Worm (Caenorhabditis elegans) whole organism, mixed stage, embryonic: ENCODE data around the gene T26A5.8.

Experiments
- M03D4.4 ChIP-seq: sonication (generic microtip); optimal IDR thresholded peaks from 2 replicates; lab custom pipeline; 2017; ENCODE audit warnings: mild to moderate bottlenecking, missing genetic modification characterization, missing compliant biosample characterization
- bed-3 ChIP-seq: fragments of 200-800 bp; sonication (Bioruptor generic); optimal IDR thresholded peaks from 3 replicates; lab custom pipeline; 2018; ENCODE audit warnings: mild to moderate bottlenecking, missing genetic modification characterization, moderate library complexity, missing compliant biosample characterization
- blmp-1 ChIP-seq: fragments of 150-350 bp; optimal IDR thresholded peaks from 2 replicates; lab custom pipeline; 2014; ENCODE audit warnings: missing biosample characterization, missing genetic modification characterization
- ceh-39 ChIP-seq: fragments of 150-350 bp; optimal IDR thresholded peaks from 2 replicates; lab custom pipeline; 2014; ENCODE audit warnings: missing biosample characterization, missing genetic modification characterization
- ceh-43 ChIP-seq: fragments of 200-800 bp; sonication (Bioruptor generic); optimal IDR thresholded peaks from 2 replicates; lab custom pipeline; 2018; ENCODE audit warnings: mild to moderate bottlenecking, missing genetic modification characterization, moderate library complexity, missing compliant biosample characterization
- ceh-83 ChIP-seq: fragments of 200-800 bp; sonication (Bioruptor generic); optimal IDR thresholded peaks from 2 replicates; lab custom pipeline; 2018; ENCODE audit warnings: mild to moderate bottlenecking, missing genetic modification characterization, missing compliant biosample characterization
- ces-1 ChIP-seq: fragments of 150-350 bp; optimal IDR thresholded peaks from 2 replicates; lab custom pipeline; 2014; ENCODE audit warnings: missing biosample characterization, missing genetic modification reagents, missing genetic modification characterization
- cnd-1 ChIP-seq: fragments of 200-800 bp; sonication (Bioruptor generic); optimal IDR thresholded peaks from 2 replicates; lab custom pipeline; 2018; ENCODE audit warnings: mild to moderate bottlenecking, missing genetic modification characterization, missing compliant biosample characterization
- drap-1 ChIP-seq: fragments of 200-800 bp; sonication (Bioruptor generic); optimal IDR thresholded peaks from 3 replicates; lab custom pipeline; 2018; ENCODE audit warnings: mild to moderate bottlenecking, missing genetic modification characterization, missing compliant biosample characterization
- elt-1 ChIP-seq: sonication (generic microtip); optimal IDR thresholded peaks from 2 replicates; lab custom pipeline; 2017; ENCODE audit warnings: missing genetic modification characterization, mild to moderate bottlenecking, missing compliant biosample characterization, antibody characterized with exemption, moderate library complexity, borderline replicate concordance; ENCODE audit not compliant: insufficient read depth
- elt-3 ChIP-seq: fragments of 150-350 bp; optimal IDR thresholded peaks from 2 replicates; lab custom pipeline; 2014; ENCODE audit warnings: missing biosample characterization, missing genetic modification characterization
- flh-1 ChIP-seq: fragments of 200-800 bp; sonication (Bioruptor generic); optimal IDR thresholded peaks from 2 replicates; lab custom pipeline; 2018; ENCODE audit warnings: mild to moderate bottlenecking, missing genetic modification characterization, moderate library complexity, missing compliant biosample characterization
- ham-2 ChIP-seq: fragments of 200-800 bp; sonication (Bioruptor generic); optimal IDR thresholded peaks from 2 replicates; lab custom pipeline; 2018; ENCODE audit warnings: mild to moderate bottlenecking, missing genetic modification characterization, missing compliant biosample characterization
- hlh-1 ChIP-seq: fragments of 150-350 bp; optimal IDR thresholded peaks from 2 replicates; lab custom pipeline; 2014; ENCODE audit warnings: missing biosample characterization, missing genetic modification reagents, missing genetic modification characterization
- lin-13 ChIP-seq: fragments of 150-350 bp; optimal IDR thresholded peaks from 2 replicates; lab custom pipeline; 2014; ENCODE audit warnings: missing biosample characterization, missing genetic modification characterization
- lin-32 ChIP-seq: fragments of 200-800 bp; sonication (Bioruptor generic); optimal IDR thresholded peaks from 2 replicates; lab custom pipeline; 2018; ENCODE audit warnings: mild to moderate bottlenecking, missing genetic modification characterization, missing compliant biosample characterization
- lsy-2 ChIP-seq: fragments of 150-350 bp; optimal IDR thresholded peaks from 2 replicates; lab custom pipeline; 2014; ENCODE audit warnings: missing biosample characterization, missing genetic modification characterization
- mab-5 ChIP-seq: fragments of 150-350 bp; optimal IDR thresholded peaks from 2 replicates; lab custom pipeline; 2014; ENCODE audit warnings: missing biosample characterization, missing genetic modification characterization
- mep-1 ChIP-seq: fragments of 150-350 bp; optimal IDR thresholded peaks from 2 replicates; lab custom pipeline; 2017; ENCODE audit warnings: missing biosample characterization, missing genetic modification reagents, missing genetic modification characterization, inconsistent platforms
- mls-2 ChIP-seq: sonication (generic microtip); optimal IDR thresholded peaks from 2 replicates; lab custom pipeline; 2016; ENCODE audit warnings: mild to moderate bottlenecking, missing genetic modification characterization, moderate library complexity, missing compliant biosample characterization
- nhr-12 ChIP-seq: fragments of 150-350 bp; optimal IDR thresholded peaks from 2 replicates; lab custom pipeline; 2014; ENCODE audit warnings: missing biosample characterization, missing genetic modification characterization
- nhr-2 ChIP-seq: fragments of 150-350 bp; optimal IDR thresholded peaks from 2 replicates; lab custom pipeline; 2014; ENCODE audit warnings: missing biosample characterization, missing genetic modification characterization
- nhr-237 ChIP-seq: fragments of 150-350 bp; optimal IDR thresholded peaks from 2 replicates; lab custom pipeline; 2014; ENCODE audit warnings: missing biosample characterization, missing genetic modification characterization
- nhr-28 ChIP-seq: fragments of 150-350 bp; optimal IDR thresholded peaks from 2 replicates; lab custom pipeline; 2014; ENCODE audit warnings: missing biosample characterization, missing genetic modification characterization
- nhr-76 ChIP-seq: sonication (generic microtip); optimal IDR thresholded peaks from 2 replicates; lab custom pipeline; 2017; ENCODE audit warnings: missing biosample characterization, missing genetic modification characterization
- pha-4 ChIP-seq: fragments of 150-350 bp; optimal IDR thresholded peaks from 2 replicates; lab custom pipeline; 2018; ENCODE audit warnings: missing biosample characterization, missing genetic modification reagents, missing genetic modification characterization
- sem-2 ChIP-seq: fragments of 200-800 bp; sonication (Bioruptor generic); optimal IDR thresholded peaks from 2 replicates; lab custom pipeline; 2018; ENCODE audit warnings: mild to moderate bottlenecking, missing genetic modification characterization, missing compliant biosample characterization
- snpc-4 ChIP-seq: fragments of 150-350 bp; optimal IDR thresholded peaks from 2 replicates; lab custom pipeline; 2014; ENCODE audit warnings: missing biosample characterization, missing genetic modification characterization
- tbx-8 ChIP-seq: fragments of 200-800 bp; sonication (Bioruptor generic); optimal IDR thresholded peaks from 2 replicates; lab custom pipeline; 2018; ENCODE audit warnings: mild to moderate bottlenecking, missing genetic modification characterization, moderate library complexity, missing compliant biosample characterization
- unc-120 ChIP-seq: sonication (generic microtip); optimal IDR thresholded peaks from 2 replicates; lab custom pipeline; 2017; ENCODE audit warnings: missing genetic modification characterization, missing compliant biosample characterization; ENCODE audit not compliant: poor library complexity, severe bottlenecking
- unc-39 ChIP-seq: fragments of 150-350 bp; optimal IDR thresholded peaks from 2 replicates; lab custom pipeline; 2014; ENCODE audit warnings: missing biosample characterization, missing genetic modification characterization
- unc-62 ChIP-seq: fragments of 150-350 bp; optimal IDR thresholded peaks from 2 replicates; lab custom pipeline; 2014; ENCODE audit warnings: missing biosample characterization, missing genetic modification reagents, missing genetic modification characterization
- ztf-11 ChIP-seq: fragments of 150-350 bp; optimal IDR thresholded peaks from 2 replicates; lab custom pipeline; 2014; ENCODE audit warnings: missing biosample characterization, missing genetic modification characterization

T26A5.8 gene

ce11 chrIII:6430834-6431233 is 31.8 kb downstream of the T26A5.8 start, which contains the start of gene popl-1:
Gene popl-1, minus strand, starts transcription at chrIII:6430934.
- TF ChIP-seq bed-3 (GFP tag; lab: Kevin White, UChicago) (no peak), nhr-76 (tag; lab: Kevin White, UChicago) (no peak), nhr-12 (no peak)
- TF ChIP-seq, all 35 proteins: peak for 0

- no peak for TF ChIP-seq mab-5
- no peak for TF ChIP-seq nhr-2 (tag; lab: Kevin White, UChicago)
- TF ChIP-seq ceh-83 (GFP tag; lab: Kevin White, UChicago) = no peak
- TF ChIP-seq ham-2 = no peak
- no peak for TF ChIP-seq ztf-11 (tag; lab: Kevin White, UChicago)
- no peak for TF ChIP-seq unc-62 (GFP tag; lab: Kevin White, UChicago)
- no peak for TF ChIP-seq sem-2 (GFP tag; lab: Kevin White, UChicago)
- no peak for TF ChIP-seq snpc-4 (tag; lab: Kevin White, UChicago)
- TF ChIP-seq elt-1 (tag; lab: Kevin White, UChicago) = no peak
- TF ChIP-seq lin-32 = no peak
- no peak for TF ChIP-seq unc-39
- no peak for TF ChIP-seq pha-4 (tag; lab: Kevin White, UChicago)
- TF ChIP-seq ceh-39 = no peak
- no peak for TF ChIP-seq cnd-1
- TF ChIP-seq bed-3 (GFP tag; lab: Kevin White, UChicago) = no peak
- no peak for TF ChIP-seq M03D4.4
- no peak for TF ChIP-seq blmp-1 (tag; lab: Kevin White, UChicago)
- TF ChIP-seq, all 35 proteins: peak for 0
Measured at ce11 chrIII:6427205-6427604, 35.5 kb downstream of the T26A5.8 start, which contains the start of gene C05D11.8. Gene C05D11.8, minus strand, starts transcription at chrIII:6427305.

- TF ChIP-seq mls-2 (tag; lab: Kevin White, UChicago) (no peak), tbx-8 (GFP tag; lab: Kevin White, UChicago) (no peak), nhr-2 (tag; lab: Kevin White, UChicago) (no peak), nhr-237 (tag; lab: Kevin White, UChicago) (no peak), M03D4.4 (no peak), lsy-2 (tag; lab: Kevin White, UChicago) (no peak)
- TF ChIP-seq, all 35 proteins: peak for 0
Measured at ce11 chrIII:6422721-6423120, 39.9 kb downstream of the T26A5.8 start.

- TF ChIP-seq ztf-11 (tag; lab: Kevin White, UChicago) = no peak
- no peak for TF ChIP-seq ceh-43 (GFP tag; lab: Kevin White, UChicago)
- no peak for TF ChIP-seq elt-1 (tag; lab: Kevin White, UChicago)
- no peak for TF ChIP-seq unc-39
- no peak for TF ChIP-seq sem-2 (GFP tag; lab: Kevin White, UChicago)
- TF ChIP-seq elt-3 (tag; lab: Kevin White, UChicago) = no peak
- TF ChIP-seq M03D4.4 = no peak
- no peak for TF ChIP-seq mep-1
- TF ChIP-seq ceh-39 = no peak
- no peak for TF ChIP-seq nhr-2 (tag; lab: Kevin White, UChicago)
- TF ChIP-seq unc-62 (GFP tag; lab: Kevin White, UChicago) = no peak
- TF ChIP-seq nhr-76 (tag; lab: Kevin White, UChicago) = no peak
- TF ChIP-seq ham-2 = no peak
- no peak for TF ChIP-seq ceh-83 (GFP tag; lab: Kevin White, UChicago)
- TF ChIP-seq lin-13 (tag; lab: Kevin White, UChicago) = no peak
- TF ChIP-seq mab-5 = no peak
- no peak for TF ChIP-seq hlh-1
- TF ChIP-seq, all 35 proteins: peak for 0
Measured at ce11 chrIII:6421973-6422511, 40.6 kb downstream of the T26A5.8 start.

- TF ChIP-seq nhr-12 = peak; percentile 52
- TF ChIP-seq nhr-2 (tag; lab: Kevin White, UChicago) = no peak
Measured at ce11 chrIII:6421473-6421872, 41.2 kb downstream of the T26A5.8 start.

ce11 chrIII:6420995-6421404 is 41.7 kb downstream of the T26A5.8 start:
- no peak for TF ChIP-seq tbx-8 (GFP tag; lab: Kevin White, UChicago)
- TF ChIP-seq elt-1 (tag; lab: Kevin White, UChicago) = peak; percentile 59
- no peak for TF ChIP-seq mls-2 (tag; lab: Kevin White, UChicago)
- TF ChIP-seq nhr-2 (tag; lab: Kevin White, UChicago) = no peak
- TF ChIP-seq ceh-39 = no peak
- TF ChIP-seq nhr-237 (tag; lab: Kevin White, UChicago) = no peak
- TF ChIP-seq unc-62 (GFP tag; lab: Kevin White, UChicago) = peak; percentile 17
- no peak for TF ChIP-seq unc-39
- no peak for TF ChIP-seq flh-1 (GFP tag; lab: Kevin White, UChicago)
- TF ChIP-seq pha-4 (tag; lab: Kevin White, UChicago) = peak; percentile 82
- peak; percentile 45 for TF ChIP-seq unc-120
- TF ChIP-seq snpc-4 (tag; lab: Kevin White, UChicago) = no peak
- TF ChIP-seq ztf-11 (tag; lab: Kevin White, UChicago) = no peak
- no peak for TF ChIP-seq nhr-28
- TF ChIP-seq nhr-76 (tag; lab: Kevin White, UChicago) = no peak
- TF ChIP-seq nhr-12 = no peak
- TF ChIP-seq bed-3 (GFP tag; lab: Kevin White, UChicago) = no peak
- TF ChIP-seq ham-2 = peak; percentile 93
- no peak for TF ChIP-seq elt-3 (tag; lab: Kevin White, UChicago)
- peak; percentile 75 for TF ChIP-seq ces-1 (GFP tag; lab: Kevin White, UChicago)
- TF ChIP-seq lin-32 = no peak
- TF ChIP-seq blmp-1 (tag; lab: Kevin White, UChicago) = no peak
- TF ChIP-seq sem-2 (GFP tag; lab: Kevin White, UChicago) = no peak
- TF ChIP-seq lin-13 (tag; lab: Kevin White, UChicago) = no peak
- TF ChIP-seq mep-1 = peak; percentile 18
- TF ChIP-seq cnd-1 = peak; percentile 61
- TF ChIP-seq lsy-2 (tag; lab: Kevin White, UChicago) = peak; percentile 37
- TF ChIP-seq M03D4.4 = no peak
- no peak for TF ChIP-seq mab-5
- TF ChIP-seq ceh-83 (GFP tag; lab: Kevin White, UChicago) = no peak
- peak; percentile 71 for TF ChIP-seq hlh-1
- no peak for TF ChIP-seq drap-1
